Fruit fly (Drosophila melanogaster): ENCODE measurements around the gene dmGlut.
A peak's percentile ranks its signal among the peaks of the same experiment; 100 is the strongest.

dm6 chr2L:12011682-12012655 lies 15.3 kb upstream of the dmGlut start:
- TF ChIP-seq CTCF (optimal IDR thresholded peaks at IDR 0.05) (peak in 1 of 2 experiments; percentile 46), CG8478 (optimal IDR thresholded peaks at IDR 0.05) (no peak)

All from S2 (cell line).